Worm (Caenorhabditis elegans) whole organism, L4/young adult: Measurements from ENCODE around the gene T12G3.2.

Source experiments
- W03F9.2 ChIP-seq: fragments of 150-350 bp; optimal IDR thresholded peaks from 2 replicates; lab custom pipeline; 2014; ENCODE audit warnings: missing biosample characterization, missing genetic modification characterization
- dao-5 ChIP-seq: sonication (generic microtip); optimal IDR thresholded peaks from 2 replicates; lab custom pipeline; 2016; ENCODE audit warnings: missing genotype, missing genetic modification characterization, moderate library complexity, missing compliant biosample characterization
- him-1 ChIP-seq: sonication (generic microtip); optimal IDR thresholded peaks from 2 replicates; lab custom pipeline; 2016; ENCODE audit warnings: missing genotype, missing genetic modification reagents, missing genetic modification characterization, missing compliant biosample characterization

DNA sequence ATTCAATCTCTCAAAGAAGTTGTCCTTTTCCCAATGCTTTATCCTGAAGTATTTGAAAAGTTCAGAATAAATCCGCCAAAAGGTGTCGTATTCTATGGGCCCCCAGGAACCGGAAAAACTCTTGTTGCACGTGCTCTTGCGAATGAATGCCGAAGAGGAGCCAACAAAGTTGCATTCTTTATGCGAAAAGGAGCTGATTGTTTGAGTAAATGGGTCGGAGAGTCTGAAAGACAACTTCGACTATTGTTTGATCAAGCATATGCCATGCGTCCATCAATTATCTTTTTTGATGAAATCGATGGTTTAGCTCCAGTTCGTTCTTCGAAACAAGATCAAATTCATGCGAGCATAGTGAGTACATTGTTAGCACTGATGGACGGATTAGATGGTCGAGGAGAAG, 34.0 kb upstream of the T12G3.2 start:
- no peak for TF ChIP-seq W03F9.2 (tag; lab: Kevin White, UChicago)
- TF ChIP-seq him-1: no peak
- no peak for TF ChIP-seq dao-5 (tag; lab: Kevin White, UChicago)
